ENCODE assay signal across 4 worm cellular contexts in genomic region chrIV:12429504-12429903, ce11.
TF ChIP-seq lines count a peak whose summit lies in the region.

No protein-coding gene starts in this region.

TF ChIP-seq in whole organism, L1 larva, 84 proteins besides CTCF, POLR2A, EP300 and RAD21:
- TF ChIP-seq tlp-1 (tag; optimal IDR thresholded peaks at IDR 0.05; lab: Kevin White, UChicago) (no peak), blmp-1 (tag; optimal IDR thresholded peaks at IDR 0.05; lab: Kevin White, UChicago) (peak; percentile 13), xbp-1 (tag; optimal IDR thresholded peaks at IDR 0.05; lab: Kevin White, UChicago) (no peak)

TF ChIP-seq in whole organism, L2 larva, 48 proteins besides CTCF, POLR2A, EP300 and RAD21:
- TF ChIP-seq peb-1 (tag; optimal IDR thresholded peaks at IDR 0.05; lab: Kevin White, UChicago), result no peak
- TF ChIP-seq alr-1 (tag; optimal IDR thresholded peaks at IDR 0.05; lab: Kevin White, UChicago), result no peak
- TF ChIP-seq nhr-77 (tag; optimal IDR thresholded peaks at IDR 0.05; lab: Kevin White, UChicago), result no peak
- TF ChIP-seq lin-13 (GFP tag; optimal IDR thresholded peaks at IDR 0.05; lab: Kevin White, UChicago), result no peak
- TF ChIP-seq mbf-1 (tag; optimal IDR thresholded peaks at IDR 0.05; lab: Kevin White, UChicago), result no peak
- TF ChIP-seq nhr-25 (tag; optimal IDR thresholded peaks at IDR 0.05; lab: Kevin White, UChicago), result peak; percentile 66
- no peak for TF ChIP-seq aly-2 (tag; optimal IDR thresholded peaks at IDR 0.05; lab: Kevin White, UChicago)
- no peak for TF ChIP-seq fos-1 (tag; optimal IDR thresholded peaks at IDR 0.05; lab: Kevin White, UChicago)
- no peak for TF ChIP-seq snpc-4 (tag; optimal IDR thresholded peaks at IDR 0.05; lab: Kevin White, UChicago)
- TF ChIP-seq nhr-6 (tag; optimal IDR thresholded peaks at IDR 0.05; lab: Kevin White, UChicago), result no peak
- peak; percentile 81 for TF ChIP-seq blmp-1 (tag; optimal IDR thresholded peaks at IDR 0.05; lab: Kevin White, UChicago; ENCODE audit: insufficient read depth)

TF ChIP-seq in whole organism, L3 larva, 47 proteins besides CTCF, POLR2A, EP300 and RAD21:
- no peak for TF ChIP-seq nhr-67 (tag; optimal IDR thresholded peaks at IDR 0.05; lab: Kevin White, UChicago)
- no peak for TF ChIP-seq unc-62 (GFP tag; optimal IDR thresholded peaks at IDR 0.05; lab: Kevin White, UChicago)
- TF ChIP-seq elt-1 (tag; optimal IDR thresholded peaks at IDR 0.05; lab: Kevin White, UChicago), result peak; percentile 81
- TF ChIP-seq unc-39 (tag; optimal IDR thresholded peaks at IDR 0.05; lab: Kevin White, UChicago), result no peak
- TF ChIP-seq fkh-10 (GFP tag; optimal IDR thresholded peaks at IDR 0.05; lab: Kevin White, UChicago), result no peak
- peak; percentile 89 for TF ChIP-seq nhr-25 (tag; optimal IDR thresholded peaks at IDR 0.05; lab: Kevin White, UChicago)

TF ChIP-seq in whole organism, L4 larva, 104 proteins besides CTCF, POLR2A, EP300 and RAD21:
- no peak for TF ChIP-seq mdt-29 (GFP tag; IDR thresholded peaks at IDR 0.05; lab: Robert Waterston, UW)
- TF ChIP-seq nhr-6 (tag; optimal IDR thresholded peaks at IDR 0.05; lab: Kevin White, UChicago), result no peak
- TF ChIP-seq nhr-25 (tag; optimal IDR thresholded peaks at IDR 0.05; lab: Kevin White, UChicago; ENCODE audit: borderline replicate concordance, insufficient read depth), result peak; percentile 9
- TF ChIP-seq ama-1 (optimal IDR thresholded peaks at IDR 0.05; lab: Kevin White, UChicago), result no peak
- TF ChIP-seq F49E8.2 (tag; optimal IDR thresholded peaks at IDR 0.05; lab: Kevin White, UChicago; ENCODE audit: borderline replicate concordance), result no peak
- no peak for TF ChIP-seq lsy-2 (tag; optimal IDR thresholded peaks at IDR 0.05; lab: Kevin White, UChicago)
- no peak for TF ChIP-seq nhr-111 (GFP tag; optimal IDR thresholded peaks at IDR 0.05; lab: Kevin White, UChicago)
- TF ChIP-seq ceh-28 (tag; optimal IDR thresholded peaks at IDR 0.05; lab: Kevin White, UChicago), result no peak
- no peak for TF ChIP-seq T20F7.1 (GFP tag; optimal IDR thresholded peaks at IDR 0.05; lab: Kevin White, UChicago)
- no peak for TF ChIP-seq daf-12 (tag; optimal IDR thresholded peaks at IDR 0.05; lab: Kevin White, UChicago)
- no peak for TF ChIP-seq snpc-1.2 (GFP tag; IDR thresholded peaks at IDR 0.05; lab: Robert Waterston, UW)
- no peak for TF ChIP-seq dmd-9 (GFP tag; IDR thresholded peaks at IDR 0.05; lab: Robert Waterston, UW)
- TF ChIP-seq daf-16 (GFP tag; optimal IDR thresholded peaks at IDR 0.05; lab: Kevin White, UChicago), result no peak
- TF ChIP-seq daf-16 (tag; optimal IDR thresholded peaks at IDR 0.05; lab: Kevin White, UChicago), result no peak
- TF ChIP-seq ctbp-1 (GFP tag; IDR thresholded peaks at IDR 0.05; lab: Robert Waterston, UW), result no peak
- no peak for TF ChIP-seq hlh-30 (tag; optimal IDR thresholded peaks at IDR 0.05; lab: Kevin White, UChicago; ENCODE audit: insufficient read depth)
- TF ChIP-seq nhr-76 (tag; optimal IDR thresholded peaks at IDR 0.05; lab: Kevin White, UChicago), result no peak
- no peak for TF ChIP-seq nhr-10 (tag; optimal IDR thresholded peaks at IDR 0.05; lab: Kevin White, UChicago)
- no peak for TF ChIP-seq Y5F2A.4 (GFP tag; optimal IDR thresholded peaks at IDR 0.05; lab: Kevin White, UChicago)
- peak; percentile 16 for TF ChIP-seq aha-1 (tag; lab: Kevin White, UChicago)
- TF ChIP-seq unc-62 (GFP tag; optimal IDR thresholded peaks at IDR 0.05 in 1 of 2; lab: Kevin White, UChicago), result peak in 1 of 2 experiments; percentile 86
- no peak for TF ChIP-seq unc-62 (tag; optimal IDR thresholded peaks at IDR 0.05; lab: Kevin White, UChicago)

Comparison
In these comparisons a context has a peak if more than half of its experiments do, and no peak if none do; other contexts are left out.
1. Of the 29 proteins assayed by ChIP-seq in both whole organism, L4 larva and whole organism, L1 larva: peak only in whole organism, L4 larva: aha-1; only in whole organism, L1 larva: none; in both: none; in neither: 27; mixed calls (peak in some experiments, not most) for 1.